Worm (Caenorhabditis elegans): ENCODE measurements around the gene nft-1.
A peak's percentile ranks its signal among the peaks of the same experiment; 100 is the strongest.

Gene nft-1

DNA sequence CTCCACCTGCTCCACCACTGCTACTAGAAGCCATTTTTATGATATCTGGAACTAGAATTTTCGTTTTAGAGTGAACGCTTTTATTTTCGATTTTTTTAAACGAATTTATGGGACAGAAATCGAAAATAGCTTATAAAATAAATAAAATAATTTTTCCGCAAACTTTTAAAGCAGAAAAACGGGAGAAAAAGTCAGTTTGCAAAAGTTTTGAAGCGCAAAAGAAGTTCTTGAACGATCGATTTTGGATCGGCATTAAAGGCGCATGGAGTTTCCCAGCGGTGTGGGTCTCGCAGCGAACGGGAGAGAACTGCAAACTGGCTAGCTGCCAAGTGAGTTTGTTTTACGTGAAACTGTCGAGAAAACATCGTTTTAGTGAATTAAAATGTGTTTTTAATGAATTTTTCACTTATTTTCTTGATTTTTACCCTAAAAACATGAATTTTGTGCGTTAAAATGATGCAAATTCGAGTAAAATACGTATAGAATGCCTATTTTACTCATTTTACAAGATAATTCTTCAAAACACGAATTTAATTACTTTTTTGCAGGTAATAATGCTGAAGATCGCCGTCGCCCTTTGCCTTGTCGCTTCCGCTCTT, 3.4 kb upstream of the nft-1 start, which contains the start of the genes ccf-1 and trap-4 (continued):
- no peak for TF ChIP-seq pax-3 (tag; optimal IDR thresholded peaks at IDR 0.05)
- no peak for TF ChIP-seq elt-2 (tag; optimal IDR thresholded peaks at IDR 0.05)
- peak; percentile 49 for TF ChIP-seq F16B12.6 (tag; optimal IDR thresholded peaks at IDR 0.05)
- no peak for TF ChIP-seq nhr-237 (tag; optimal IDR thresholded peaks at IDR 0.05)
- TF ChIP-seq hlh-4 (tag; optimal IDR thresholded peaks at IDR 0.05), result no peak
- TF ChIP-seq lin-13 (GFP tag; optimal IDR thresholded peaks at IDR 0.05), result peak; percentile 55
- TF ChIP-seq unc-86 (tag; optimal IDR thresholded peaks at IDR 0.05), result no peak
- TF ChIP-seq efl-1 (optimal IDR thresholded peaks at IDR 0.05), result peak; percentile 67 to 76
- TF ChIP-seq efl-1 (GFP tag; optimal IDR thresholded peaks at IDR 0.05 in 1 of 2), result peak; percentile 62 to 94
- TF ChIP-seq nhr-20 (tag; optimal IDR thresholded peaks at IDR 0.05), result peak; percentile 46
- TF ChIP-seq rnt-1 (tag; optimal IDR thresholded peaks at IDR 0.05), result peak; percentile 47
- no peak for TF ChIP-seq mdl-1 (tag; optimal IDR thresholded peaks at IDR 0.05)
- no peak for TF ChIP-seq pqm-1 (tag; optimal IDR thresholded peaks at IDR 0.05)
- TF ChIP-seq sox-4 (tag; optimal IDR thresholded peaks at IDR 0.05), result no peak
- TF ChIP-seq efl-3 (GFP tag; optimal IDR thresholded peaks at IDR 0.05), result no peak
- peak; percentile 51 to 72 (median 65) for TF ChIP-seq dpl-1 (GFP tag; optimal IDR thresholded peaks at IDR 0.05)
- peak; percentile 61 to 84 for TF ChIP-seq lsy-2 (tag; optimal IDR thresholded peaks at IDR 0.05)
- TF ChIP-seq vab-15 (tag; optimal IDR thresholded peaks at IDR 0.05), result no peak
- TF ChIP-seq egl-13 (tag; optimal IDR thresholded peaks at IDR 0.05), result no peak
- TF ChIP-seq sptf-1 (tag; optimal IDR thresholded peaks at IDR 0.05), result no peak
- peak; percentile 7 for TF ChIP-seq fkh-8 (tag; optimal IDR thresholded peaks at IDR 0.05)
- TF ChIP-seq aly-2 (tag; optimal IDR thresholded peaks at IDR 0.05), result peak; percentile 7
- no peak for TF ChIP-seq lir-3 (tag; optimal IDR thresholded peaks at IDR 0.05; ENCODE audit: poor library complexity)
- TF ChIP-seq nhr-90 (tag; optimal IDR thresholded peaks at IDR 0.05; ENCODE audit: poor library complexity), result peak; percentile 20
- TF ChIP-seq ztf-4 (tag; optimal IDR thresholded peaks at IDR 0.05), result peak; percentile 20
- TF ChIP-seq unc-30 (tag; optimal IDR thresholded peaks at IDR 0.05), result no peak
- TF ChIP-seq pag-3 (tag; optimal IDR thresholded peaks at IDR 0.05; ENCODE audit: borderline replicate concordance, insufficient read depth), result no peak
- TF ChIP-seq isw-1 (GFP tag; IDR thresholded peaks at IDR 0.05), result peak; percentile 56
- peak; percentile 29 for TF ChIP-seq jun-1 (tag; optimal IDR thresholded peaks at IDR 0.05)
- peak; percentile 75 for TF ChIP-seq mep-1 (tag; optimal IDR thresholded peaks at IDR 0.05)
- no peak for TF ChIP-seq Y116A8C.19 (tag; optimal IDR thresholded peaks at IDR 0.05; ENCODE audit: borderline replicate concordance)
- peak; percentile 48 for TF ChIP-seq C16A3.4 (tag; optimal IDR thresholded peaks at IDR 0.05)
- TF ChIP-seq hlh-17 (GFP tag; optimal IDR thresholded peaks at IDR 0.05; ENCODE audit: borderline replicate concordance), result no peak
- TF ChIP-seq tbx-2 (tag; optimal IDR thresholded peaks at IDR 0.05), result peak; percentile 32
- TF ChIP-seq nhr-19 (GFP tag; conservative IDR thresholded peaks at IDR 0.05), result no peak; the same call in 1 of the 2 replicates
- peak; percentile 60 for TF ChIP-seq snu-23 (GFP tag; optimal IDR thresholded peaks at IDR 0.05)
- TF ChIP-seq fos-1 (tag; optimal IDR thresholded peaks at IDR 0.05), result no peak
- TF ChIP-seq lin-39 (tag; optimal IDR thresholded peaks at IDR 0.05), result no peak

DNA sequence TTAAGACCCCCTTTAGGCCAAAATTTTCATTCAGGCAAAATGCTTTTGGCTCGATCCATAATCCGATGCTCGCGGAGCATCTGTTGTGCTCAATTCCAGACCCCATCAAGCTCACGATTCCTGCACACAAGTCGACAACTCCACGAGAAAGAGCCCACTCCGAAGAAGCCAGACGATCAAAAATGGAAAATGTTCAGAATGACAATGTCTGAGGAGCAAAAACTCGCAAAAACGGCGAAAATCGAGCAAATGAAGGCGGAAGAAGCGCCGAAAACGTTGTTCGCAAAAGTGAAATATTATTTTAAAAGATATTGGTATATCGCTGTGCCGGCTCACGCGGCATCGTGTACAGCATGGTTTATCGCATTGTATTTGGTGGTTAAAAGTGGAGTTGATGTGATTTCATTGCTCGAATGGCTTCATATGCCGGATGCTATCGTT, 2.0 kb upstream of the nft-1 start, which contains the start of gene Y56A3A.22:
Gene Y56A3A.22 (plus strand): TSS at position 35 of the 441 bp plus-strand sequence.
- TF ChIP-seq efl-1 (optimal IDR thresholded peaks at IDR 0.05), result peak; percentile 7 to 18
- peak in 1 of 2 experiments; percentile 91 for TF ChIP-seq efl-1 (GFP tag; optimal IDR thresholded peaks at IDR 0.05 in 1 of 2)
- no peak for TF ChIP-seq unc-30 (tag; optimal IDR thresholded peaks at IDR 0.05)
- peak; percentile 86 for TF ChIP-seq ama-1 (optimal IDR thresholded peaks at IDR 0.05)
- no peak for TF ChIP-seq ets-5 (GFP tag; IDR thresholded peaks at IDR 0.05)
- no peak for TF ChIP-seq ztf-11 (tag; optimal IDR thresholded peaks at IDR 0.05)
- TF ChIP-seq lin-14 (GFP tag; optimal IDR thresholded peaks at IDR 0.05), result no peak
- TF ChIP-seq unc-98 (GFP tag; IDR thresholded peaks at IDR 0.05), result no peak
- TF ChIP-seq pqm-1 (tag; optimal IDR thresholded peaks at IDR 0.05), result no peak
- TF ChIP-seq unc-62 (GFP tag; optimal IDR thresholded peaks at IDR 0.05), result no peak
- no peak for TF ChIP-seq irx-1 (tag; optimal IDR thresholded peaks at IDR 0.05)
- TF ChIP-seq nhr-85 (tag), result no peak
- TF ChIP-seq sptf-1 (tag; optimal IDR thresholded peaks at IDR 0.05), result no peak
- no peak for TF ChIP-seq unc-86 (tag; optimal IDR thresholded peaks at IDR 0.05)
- TF ChIP-seq hlh-17 (GFP tag; optimal IDR thresholded peaks at IDR 0.05; ENCODE audit: borderline replicate concordance), result peak; percentile 43
- peak in 1 of 2 experiments; percentile 29 for TF ChIP-seq lin-35 (GFP tag; optimal IDR thresholded peaks at IDR 0.05)
- no peak for TF ChIP-seq egl-27 (tag; optimal IDR thresholded peaks at IDR 0.05)
- TF ChIP-seq nhr-47 (tag; optimal IDR thresholded peaks at IDR 0.05), result peak; percentile 40
- TF ChIP-seq jun-1 (tag; optimal IDR thresholded peaks at IDR 0.05), result no peak
- peak; percentile 80 for TF ChIP-seq ztf-4 (tag; optimal IDR thresholded peaks at IDR 0.05)
- no peak for TF ChIP-seq lir-3 (tag; optimal IDR thresholded peaks at IDR 0.05; ENCODE audit: poor library complexity)
- no peak for TF ChIP-seq mep-1 (tag; optimal IDR thresholded peaks at IDR 0.05)
- no peak for TF ChIP-seq skn-1 (tag; optimal IDR thresholded peaks at IDR 0.05)
- TF ChIP-seq sup-37 (GFP tag; optimal IDR thresholded peaks at IDR 0.05), result no peak
